Worm (Caenorhabditis elegans): ENCODE results near the gene symk-1.
"Not testable (repeated sequence)": the region's sequence is repeated elsewhere in the genome, so short reads cannot be mapped to it uniquely, and the experiment has no call there.

The symk-1 gene

ce11 chrV:8574762-8575161 is 4.7 kb downstream of the symk-1 start, which contains the start of gene F25G6.1:
F25G6.1 (plus strand) TSS chrV:8575062.
- TF ChIP-seq F22D6.2 (tag; optimal IDR thresholded peaks at IDR 0.05); lin-26 (GFP tag; IDR thresholded peaks at IDR 0.05); D2030.7 (GFP tag; IDR thresholded peaks at IDR 0.05): not testable (repeated sequence)

ce11 chrV:8580961-8581360 is 10.8 kb downstream of the symk-1 start, which contains the start of gene C10B5.1:
C10B5.1 (plus strand) TSS chrV:8581261.
- TF ChIP-seq bed-1 (GFP tag; IDR thresholded peaks at IDR 0.05), result no peak
- TF ChIP-seq B0336.3 (GFP tag; IDR thresholded peaks at IDR 0.05), result no peak
- no peak for TF ChIP-seq sptf-2 (GFP tag; optimal IDR thresholded peaks at IDR 0.05)
- no peak for TF ChIP-seq tbp1 (GFP tag; optimal IDR thresholded peaks at IDR 0.05)
- no peak for TF ChIP-seq mxl-1 (tag; optimal IDR thresholded peaks at IDR 0.05)
- TF ChIP-seq akir-1 (GFP tag; optimal IDR thresholded peaks at IDR 0.05), result no peak
- no peak for TF ChIP-seq F23B12.7 (tag; optimal IDR thresholded peaks at IDR 0.05; ENCODE audit: insufficient read depth)
- no peak for TF ChIP-seq C06A6.2 (GFP tag; conservative IDR thresholded peaks at IDR 0.05)
- TF ChIP-seq xnd-1 (tag; optimal IDR thresholded peaks at IDR 0.05), result no peak
- TF ChIP-seq sea-2 (GFP tag; IDR thresholded peaks at IDR 0.05), result no peak
- TF ChIP-seq efl-1 (GFP tag; optimal IDR thresholded peaks at IDR 0.05), result no peak
- TF ChIP-seq snpc-1.3 (tag; optimal IDR thresholded peaks at IDR 0.05; ENCODE audit: insufficient read depth), result no peak

ce11 chrV:8586472-8586871 is 16.4 kb downstream of the symk-1 start:
- TF ChIP-seq F37B4.10 (GFP tag; IDR thresholded peaks at IDR 0.05) (no peak), ceh-79 (tag; optimal IDR thresholded peaks at IDR 0.05) (no peak), egl-44 (GFP tag; IDR thresholded peaks at IDR 0.05) (no peak), cebp-2 (GFP tag; IDR thresholded peaks at IDR 0.05) (no peak), dpl-1 (GFP tag; optimal IDR thresholded peaks at IDR 0.05) (no peak), F57A8.1 (GFP tag; optimal IDR thresholded peaks at IDR 0.05) (no peak), B0019.2 (GFP tag; conservative IDR thresholded peaks at IDR 0.05) (no peak), gei-17 (GFP tag; optimal IDR thresholded peaks at IDR 0.05) (no peak), D2030.7 (GFP tag; IDR thresholded peaks at IDR 0.05) (no peak), ceh-40 (GFP tag; IDR thresholded peaks at IDR 0.05) (no peak), pbrm-1 (GFP tag; IDR thresholded peaks at IDR 0.05) (no peak), pha-4 (tag; optimal IDR thresholded peaks at IDR 0.05) (no peak), snpc-4 (GFP tag; optimal IDR thresholded peaks at IDR 0.05) (no peak), snpc-4 (tag; optimal IDR thresholded peaks at IDR 0.05) (no peak), C17E4.6 (GFP tag; IDR thresholded peaks at IDR 0.05) (no peak), attf-6 (GFP tag; IDR thresholded peaks at IDR 0.05) (no peak)

ce11 chrV:8586920-8587319 is 16.8 kb downstream of the symk-1 start:
- no peak for TF ChIP-seq gei-17 (GFP tag; optimal IDR thresholded peaks at IDR 0.05)
- TF ChIP-seq snpc-4 (GFP tag; optimal IDR thresholded peaks at IDR 0.05), result no peak
- peak in 1 of 4 experiments; percentile 46 for TF ChIP-seq snpc-4 (tag; optimal IDR thresholded peaks at IDR 0.05)
- peak; percentile 56 for TF ChIP-seq nhr-80 (tag; optimal IDR thresholded peaks at IDR 0.05)

ce11 chrV:8588079-8588478 is 18.0 kb downstream of the symk-1 start, which contains the start of gene C10B5.3:
C10B5.3 (minus strand) TSS chrV:8588179.
- TF ChIP-seq lir-1 (GFP tag; conservative IDR thresholded peaks at IDR 0.05) (no peak), let-526 (GFP tag; IDR thresholded peaks at IDR 0.05) (no peak), sptf-2 (GFP tag; optimal IDR thresholded peaks at IDR 0.05) (no peak), ceh-40 (GFP tag; IDR thresholded peaks at IDR 0.05) (no peak), F55B11.4 (tag; optimal IDR thresholded peaks at IDR 0.05; ENCODE audit: borderline replicate concordance, insufficient read depth) (no peak), egl-44 (GFP tag; IDR thresholded peaks at IDR 0.05) (no peak), tbx-9 (tag; optimal IDR thresholded peaks at IDR 0.05; ENCODE audit: borderline replicate concordance) (no peak), dpff-1 (tag; optimal IDR thresholded peaks at IDR 0.05) (no peak), hlh-12 (tag; optimal IDR thresholded peaks at IDR 0.05) (no peak), hsf-1 (GFP tag; IDR thresholded peaks at IDR 0.05) (no peak), ceh-27 (GFP tag; optimal IDR thresholded peaks at IDR 0.05) (no peak), mes-4 (tag; optimal IDR thresholded peaks at IDR 0.05) (no peak), ztf-25 (GFP tag; IDR thresholded peaks at IDR 0.05) (no peak), nhr-179 (tag; optimal IDR thresholded peaks at IDR 0.05) (no peak), madf-3 (GFP tag; IDR thresholded peaks at IDR 0.05) (no peak), nfyb-1 (GFP tag; IDR thresholded peaks at IDR 0.05) (no peak), B0336.3 (GFP tag; IDR thresholded peaks at IDR 0.05) (no peak)
